Fruit fly (Drosophila melanogaster): ENCODE data around the gene Ttc30.
A peak's percentile ranks its signal among the peaks of the same experiment; 100 is the strongest.

Gene Ttc30

DNA sequence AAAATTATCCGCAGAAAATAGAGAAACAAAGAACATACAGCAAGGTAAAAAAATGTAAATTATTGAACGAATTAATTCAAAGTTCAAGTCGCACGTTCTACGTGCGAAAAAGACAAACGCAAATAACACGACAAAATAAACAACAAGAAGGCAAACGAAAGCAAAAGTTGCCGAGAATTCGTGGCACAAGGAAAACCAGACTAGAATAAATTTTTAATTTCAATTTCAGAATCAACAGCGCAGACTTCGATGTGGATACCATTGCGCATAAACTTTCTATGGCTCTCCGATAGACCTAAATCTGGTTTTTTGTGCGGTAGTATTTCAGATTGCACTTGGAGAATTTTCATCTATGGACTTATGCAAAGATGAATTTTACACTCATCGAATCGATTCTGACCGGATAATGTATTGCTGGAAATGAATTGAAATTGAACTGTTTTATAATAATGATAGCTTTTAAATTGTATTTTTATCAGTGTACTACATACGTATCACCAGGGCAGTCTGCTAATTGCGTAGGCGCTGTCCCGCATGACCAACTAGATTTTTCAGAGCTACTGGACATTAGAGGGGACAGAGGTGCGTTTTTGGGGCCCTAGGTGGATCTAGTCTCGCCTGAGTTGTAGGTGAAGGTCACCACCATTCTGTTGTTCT lies 23.1 kb upstream of the Ttc30 start (continued):
- TF ChIP-seq rib (GFP tag; IDR thresholded peaks at IDR 0.05): peak; percentile 96
- TF ChIP-seq tap (tag; optimal IDR thresholded peaks at IDR 0.05): peak; percentile 33
- TF ChIP-seq CG1647 (GFP tag; optimal IDR thresholded peaks at IDR 0.05): peak; percentile 81
- peak; percentile 84 for TF ChIP-seq Camta (GFP tag; optimal IDR thresholded peaks at IDR 0.05)
- no peak for TF ChIP-seq Dp (GFP tag; optimal IDR thresholded peaks at IDR 0.05)
- no peak for TF ChIP-seq prd (optimal IDR thresholded peaks at IDR 0.05)
- peak; percentile 91 for TF ChIP-seq prd (GFP tag; IDR thresholded peaks at IDR 0.05)
- peak; percentile 86 for TF ChIP-seq bcd (GFP tag; optimal IDR thresholded peaks at IDR 0.05)
- peak; percentile 50 for TF ChIP-seq Jarid2 (GFP tag; optimal IDR thresholded peaks at IDR 0.05)
- TF ChIP-seq schlank (tag; optimal IDR thresholded peaks at IDR 0.05): peak; percentile 90
- peak; percentile 67 for TF ChIP-seq CG8388 (GFP tag; optimal IDR thresholded peaks at IDR 0.05)
- peak; percentile 79 for TF ChIP-seq CG7987 (GFP tag; optimal IDR thresholded peaks at IDR 0.05)
- peak; percentile 9 for TF ChIP-seq YL-1 (GFP tag; optimal IDR thresholded peaks at IDR 0.05)
- TF ChIP-seq cato (GFP tag; optimal IDR thresholded peaks at IDR 0.05; ENCODE audit: borderline replicate concordance): peak; percentile 39
- TF ChIP-seq pzg (GFP tag; optimal IDR thresholded peaks at IDR 0.05): peak; percentile 8
- peak; percentile 73 for TF ChIP-seq Fer2 (tag; optimal IDR thresholded peaks at IDR 0.05)
- TF ChIP-seq tup (GFP tag; optimal IDR thresholded peaks at IDR 0.05): peak; percentile 68
- TF ChIP-seq Awh (GFP tag; IDR thresholded peaks at IDR 0.05): peak; percentile 82
- 0 out of 2 replicates have a peak, but pooled peaks have one; percentile 22 for TF ChIP-seq CG5953 (GFP tag; IDR thresholded peaks at IDR 0.05)
- peak; percentile 16; the same call in 1 of the 2 replicates for TF ChIP-seq gt (GFP tag; IDR thresholded peaks at IDR 0.05)
- TF ChIP-seq seq (GFP tag; IDR thresholded peaks at IDR 0.05): peak; percentile 89
- peak; percentile 76 for TF ChIP-seq nau (GFP tag; optimal IDR thresholded peaks at IDR 0.05)
- peak; percentile 73; the same call in 1 of the 2 replicates for TF ChIP-seq CG8765 (GFP tag; IDR thresholded peaks at IDR 0.05)
- TF ChIP-seq CG12299 (tag; optimal IDR thresholded peaks at IDR 0.05): peak; percentile 52
- 0 out of 2 replicates have a peak, but pooled peaks have one; percentile 52 for TF ChIP-seq bowl (GFP tag; IDR thresholded peaks at IDR 0.05)
- peak; percentile 53 for TF ChIP-seq jing (GFP tag; optimal IDR thresholded peaks at IDR 0.05)
- peak; percentile 76; the same call in 1 of the 3 replicates for TF ChIP-seq ken (GFP tag; IDR thresholded peaks at IDR 0.05)
- TF ChIP-seq Abd-B (GFP tag; optimal IDR thresholded peaks at IDR 0.05): peak; percentile 77
- peak; percentile 87 for TF ChIP-seq Poxn (GFP tag; IDR thresholded peaks at IDR 0.05)
- TF ChIP-seq CG34376 (GFP tag; optimal IDR thresholded peaks at IDR 0.05): peak; percentile 49
- TF ChIP-seq CG2202 (tag; optimal IDR thresholded peaks at IDR 0.05): no peak
- TF ChIP-seq vfl (GFP tag; optimal IDR thresholded peaks at IDR 0.05): peak; percentile 88
- peak; percentile 67 for TF ChIP-seq ash1 (GFP tag; optimal IDR thresholded peaks at IDR 0.05)
- TF ChIP-seq ab (GFP tag; optimal IDR thresholded peaks at IDR 0.05): peak; percentile 44
- TF ChIP-seq amos (GFP tag; IDR thresholded peaks at IDR 0.05; ENCODE audit: partially characterized antibody): no peak
- TF ChIP-seq crc (GFP tag; optimal IDR thresholded peaks at IDR 0.05): peak; percentile 80
- peak; percentile 66 for TF ChIP-seq CG16863 (GFP tag; optimal IDR thresholded peaks at IDR 0.05)
- TF ChIP-seq ci (GFP tag; IDR thresholded peaks at IDR 0.05): peak; percentile 73; the same call in 2 of the 3 replicates
- TF ChIP-seq Rfx (GFP tag; IDR thresholded peaks at IDR 0.05): peak; percentile 98
- peak; percentile 76 for TF ChIP-seq CG8924 (tag; optimal IDR thresholded peaks at IDR 0.05)
- TF ChIP-seq en (GFP tag; optimal IDR thresholded peaks at IDR 0.05): peak; percentile 66
- peak; percentile 33 for TF ChIP-seq Sox100B (GFP tag; optimal IDR thresholded peaks at IDR 0.05)
- no peak for TF ChIP-seq stwl (tag; optimal IDR thresholded peaks at IDR 0.05)
- TF ChIP-seq CG17568 (GFP tag; optimal IDR thresholded peaks at IDR 0.05): peak; percentile 73
- no peak for TF ChIP-seq CG15479 (GFP tag; optimal IDR thresholded peaks at IDR 0.05)
- no peak for TF ChIP-seq yki (optimal IDR thresholded peaks at IDR 0.05)
- peak; percentile 39 for TF ChIP-seq salm (tag; optimal IDR thresholded peaks at IDR 0.05)
- no peak for TF ChIP-seq twi (tag; optimal IDR thresholded peaks at IDR 0.05)
- TF ChIP-seq CG13894 (tag; optimal IDR thresholded peaks at IDR 0.05): peak; percentile 64
- TF ChIP-seq CG13123 (GFP tag; optimal IDR thresholded peaks at IDR 0.05): peak; percentile 69

Measured in whole organism, embryonic.